Worm (Caenorhabditis elegans): ENCODE results near the gene col-38.

Gene col-38

DNA sequence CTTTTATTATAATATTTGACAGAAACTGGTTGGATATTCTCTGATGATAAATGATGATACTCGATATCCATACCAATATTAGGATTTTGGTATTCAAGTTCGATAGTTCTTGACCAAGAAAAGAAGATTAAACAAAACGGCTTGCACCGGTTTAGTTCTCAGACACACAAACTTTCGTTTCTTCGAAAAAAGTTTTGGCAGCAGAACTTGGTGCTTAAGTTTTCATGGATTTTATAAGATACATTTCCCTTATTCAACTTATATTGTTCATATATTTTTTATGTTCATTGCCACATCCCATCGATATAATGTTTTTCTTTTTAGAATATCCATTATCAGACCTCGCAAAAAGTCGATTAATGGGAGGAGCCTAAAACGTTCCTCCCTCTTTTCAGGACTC, 21.8 kb upstream of the col-38 start, which contains the start of gene aptf-4:
Gene aptf-4 (plus strand): TSS at position 301 of the 400 bp plus-strand sequence.
- TF ChIP-seq zip-8 (tag; optimal IDR thresholded peaks at IDR 0.05) (no peak), mab-5 (tag; optimal IDR thresholded peaks at IDR 0.05) (no peak), bed-3 (GFP tag; optimal IDR thresholded peaks at IDR 0.05) (no peak), elt-1 (tag; optimal IDR thresholded peaks at IDR 0.05; ENCODE audit: borderline replicate concordance, insufficient read depth) (no peak), M03D4.4 (tag; optimal IDR thresholded peaks at IDR 0.05) (no peak), sem-2 (GFP tag; optimal IDR thresholded peaks at IDR 0.05) (no peak), tbx-8 (GFP tag; optimal IDR thresholded peaks at IDR 0.05) (no peak), ceh-43 (GFP tag; optimal IDR thresholded peaks at IDR 0.05) (no peak), unc-62 (GFP tag; optimal IDR thresholded peaks at IDR 0.05) (no peak), cnd-1 (tag; optimal IDR thresholded peaks at IDR 0.05) (no peak), unc-39 (tag; optimal IDR thresholded peaks at IDR 0.05) (no peak), pha-4 (tag; optimal IDR thresholded peaks at IDR 0.05) (no peak), blmp-1 (tag; optimal IDR thresholded peaks at IDR 0.05) (no peak), lin-13 (tag; optimal IDR thresholded peaks at IDR 0.05) (no peak), nhr-76 (tag; optimal IDR thresholded peaks at IDR 0.05) (no peak)

DNA sequence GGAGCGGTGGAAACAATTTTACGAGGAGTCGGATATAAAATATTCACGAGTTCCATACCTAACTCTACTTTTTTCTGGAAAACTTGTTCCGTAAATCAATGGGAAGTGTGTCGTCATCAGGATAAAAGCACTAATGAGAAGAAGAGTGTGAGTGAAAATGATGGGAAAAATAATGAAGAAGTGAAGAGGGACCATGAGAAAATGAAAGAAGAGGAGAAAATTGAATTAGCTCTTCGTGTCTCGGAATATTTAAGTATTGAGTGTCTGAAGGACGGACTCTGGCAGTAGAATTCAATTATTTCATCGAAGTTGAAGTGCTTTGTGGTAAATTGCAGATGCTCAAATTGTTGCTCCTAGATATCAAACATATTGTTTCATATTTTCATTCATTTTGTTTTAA, 20.3 kb upstream of the col-38 start:
- TF ChIP-seq mls-2 (tag; optimal IDR thresholded peaks at IDR 0.05) (no peak), flh-1 (GFP tag; optimal IDR thresholded peaks at IDR 0.05) (no peak), unc-39 (tag; optimal IDR thresholded peaks at IDR 0.05) (no peak), ces-1 (GFP tag; optimal IDR thresholded peaks at IDR 0.05) (peak; percentile 100)

DNA sequence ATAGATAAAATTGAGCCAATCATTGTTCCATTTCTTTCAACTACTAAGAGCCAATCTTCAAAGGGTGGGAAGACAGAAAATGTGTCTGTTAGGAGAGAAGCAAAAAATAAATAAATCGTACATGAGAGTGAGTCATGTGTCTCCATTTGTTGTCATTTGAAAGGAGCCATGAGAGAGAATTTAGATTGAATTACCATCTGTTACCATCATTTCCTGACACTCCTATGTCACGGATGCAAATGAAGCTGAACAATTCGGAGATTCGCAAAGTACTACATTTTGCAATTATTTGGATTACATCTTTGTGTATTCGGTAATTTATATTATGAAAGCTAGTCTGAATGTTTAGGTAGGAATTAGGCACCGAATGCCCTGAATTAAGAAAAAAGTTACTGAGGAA, 19.6 kb upstream of the col-38 start:
- TF ChIP-seq ces-1 (GFP tag; optimal IDR thresholded peaks at IDR 0.05) (peak; percentile 93), unc-62 (GFP tag; optimal IDR thresholded peaks at IDR 0.05) (no peak), lsy-2 (tag; optimal IDR thresholded peaks at IDR 0.05) (no peak), ztf-11 (tag; optimal IDR thresholded peaks at IDR 0.05) (no peak), ceh-43 (GFP tag; optimal IDR thresholded peaks at IDR 0.05) (no peak)

DNA sequence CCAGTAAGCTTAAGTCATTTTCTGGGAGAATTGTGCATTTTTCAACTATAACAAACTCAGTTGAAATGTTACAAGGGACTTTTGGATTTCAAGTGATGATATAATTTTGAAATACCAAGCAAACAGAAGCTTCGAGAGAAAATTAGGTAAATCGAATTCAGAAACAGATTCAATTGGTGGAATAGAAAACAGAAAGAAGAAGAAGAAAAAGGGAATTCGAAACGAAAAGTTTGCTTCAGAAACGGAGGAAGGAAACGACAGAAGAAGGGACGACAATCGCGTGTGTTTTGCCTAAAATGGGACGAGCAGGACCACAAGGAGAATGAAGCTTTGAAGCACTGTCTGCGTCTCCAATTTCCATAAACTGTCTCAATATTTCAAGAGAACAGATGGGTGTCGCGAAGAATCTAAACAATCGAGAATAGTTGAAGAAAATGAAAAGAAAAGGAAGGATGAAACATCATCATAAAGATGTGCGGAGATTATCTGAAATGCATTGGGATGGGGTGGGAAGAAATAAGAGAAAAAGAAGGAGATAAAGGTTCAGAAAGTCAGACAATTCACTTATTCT, 18.9 kb upstream of the col-38 start:
- TF ChIP-seq ces-1 (GFP tag; optimal IDR thresholded peaks at IDR 0.05): peak; percentile 99
- peak; percentile 43 for TF ChIP-seq elt-1 (tag; optimal IDR thresholded peaks at IDR 0.05; ENCODE audit: borderline replicate concordance, insufficient read depth)
- no peak for TF ChIP-seq M03D4.4 (tag; optimal IDR thresholded peaks at IDR 0.05)

DNA sequence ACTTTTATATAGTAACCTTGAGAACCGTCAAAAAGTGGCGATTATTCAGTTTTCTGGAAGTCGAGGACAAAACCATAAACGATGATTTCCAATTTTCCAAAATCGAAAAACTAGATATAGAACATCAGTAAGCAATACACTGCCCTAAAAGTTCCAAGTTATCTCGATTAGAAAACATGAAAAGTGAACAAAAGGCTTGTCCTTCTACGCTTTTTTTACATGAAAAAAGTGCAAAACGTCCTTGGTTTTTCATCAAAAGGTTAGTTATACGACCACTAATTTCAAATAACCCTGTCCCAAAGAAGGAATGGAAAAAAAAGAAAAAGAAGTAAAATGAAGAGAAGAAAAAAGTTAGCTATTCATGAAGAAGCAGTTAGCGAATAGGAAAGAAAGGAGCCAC, 17.0 kb upstream of the col-38 start:
- TF ChIP-seq unc-120 (tag; optimal IDR thresholded peaks at IDR 0.05; ENCODE audit: poor library complexity, severe bottlenecking) (no peak), unc-39 (tag; optimal IDR thresholded peaks at IDR 0.05) (no peak), tbx-8 (GFP tag; optimal IDR thresholded peaks at IDR 0.05) (no peak), nhr-76 (tag; optimal IDR thresholded peaks at IDR 0.05) (no peak), zip-8 (tag; optimal IDR thresholded peaks at IDR 0.05) (no peak), nhr-2 (tag; optimal IDR thresholded peaks at IDR 0.05) (no peak), elt-1 (tag; optimal IDR thresholded peaks at IDR 0.05; ENCODE audit: borderline replicate concordance, insufficient read depth) (no peak)

DNA sequence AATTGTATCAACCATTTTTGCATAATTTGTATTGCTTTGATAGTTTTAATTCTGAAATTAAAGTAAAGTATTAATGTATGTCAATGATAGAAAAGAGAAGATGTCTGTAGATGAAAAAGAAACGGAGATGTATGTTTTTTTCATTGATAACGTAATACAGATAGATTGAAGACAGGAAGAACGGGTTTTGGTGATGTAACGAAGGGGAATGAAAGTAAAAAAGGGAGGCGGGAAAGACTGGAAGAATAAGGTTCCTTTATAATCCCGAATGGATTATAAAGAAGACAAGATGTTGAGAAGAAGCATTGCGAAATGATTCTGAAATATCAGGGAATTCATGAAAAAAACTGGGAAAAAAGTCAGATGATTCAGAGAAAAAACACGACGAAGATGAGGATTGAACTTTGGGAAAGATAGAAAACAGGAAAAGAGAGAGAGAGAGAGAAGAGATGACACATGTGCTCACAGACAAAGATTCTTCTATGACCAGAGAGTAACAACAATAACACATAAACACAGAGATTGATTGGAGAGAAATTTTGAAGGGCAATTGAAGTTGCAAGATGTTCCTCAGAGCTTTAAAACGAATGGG, 16.2 kb upstream of the col-38 start, which contains the start of gene F54C9.11:
Gene F54C9.11 (minus strand): TSS at position 51 of the 592 bp plus-strand sequence.
- no peak for TF ChIP-seq drap-1 (GFP tag; optimal IDR thresholded peaks at IDR 0.05)

DNA sequence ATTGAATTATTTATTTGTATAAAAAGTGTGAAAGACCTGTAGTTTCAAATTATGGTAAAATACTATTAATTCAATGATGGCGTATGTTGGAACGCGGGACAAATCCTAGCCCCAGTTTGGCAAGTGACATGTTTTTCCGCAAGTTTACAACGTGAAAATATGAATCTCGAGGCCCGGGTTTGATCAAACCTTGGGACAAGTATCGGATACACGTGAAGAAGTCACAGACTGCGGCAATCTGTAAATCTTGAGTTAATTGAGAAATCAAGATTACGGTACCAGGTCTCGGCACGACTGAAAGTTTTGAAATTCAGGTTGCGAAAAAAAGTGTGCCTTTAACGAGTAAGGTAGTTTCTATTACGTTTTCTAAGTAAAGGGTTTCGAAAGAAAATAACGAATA, 14.1 kb upstream of the col-38 start:
- no peak for TF ChIP-seq ceh-83 (GFP tag; optimal IDR thresholded peaks at IDR 0.05)
- TF ChIP-seq ceh-43 (GFP tag; optimal IDR thresholded peaks at IDR 0.05): no peak
- TF ChIP-seq lsy-2 (tag; optimal IDR thresholded peaks at IDR 0.05): no peak
- no peak for TF ChIP-seq blmp-1 (tag; optimal IDR thresholded peaks at IDR 0.05)
- no peak for TF ChIP-seq lin-13 (tag; optimal IDR thresholded peaks at IDR 0.05)
- TF ChIP-seq elt-1 (tag; optimal IDR thresholded peaks at IDR 0.05; ENCODE audit: borderline replicate concordance, insufficient read depth): no peak
- TF ChIP-seq unc-62 (GFP tag; optimal IDR thresholded peaks at IDR 0.05): no peak
- no peak for TF ChIP-seq nhr-237 (tag; optimal IDR thresholded peaks at IDR 0.05)
- no peak for TF ChIP-seq nhr-12 (tag; optimal IDR thresholded peaks at IDR 0.05)
- no peak for TF ChIP-seq tbx-8 (GFP tag; optimal IDR thresholded peaks at IDR 0.05)
- no peak for TF ChIP-seq sem-2 (GFP tag; optimal IDR thresholded peaks at IDR 0.05)
- no peak for TF ChIP-seq zip-8 (tag; optimal IDR thresholded peaks at IDR 0.05)
- TF ChIP-seq ham-2 (GFP tag; optimal IDR thresholded peaks at IDR 0.05): no peak
- no peak for TF ChIP-seq mep-1 (tag; optimal IDR thresholded peaks at IDR 0.05)
- TF ChIP-seq M03D4.4 (tag; optimal IDR thresholded peaks at IDR 0.05): no peak
- no peak for TF ChIP-seq nhr-2 (tag; optimal IDR thresholded peaks at IDR 0.05)
- TF ChIP-seq cnd-1 (tag; optimal IDR thresholded peaks at IDR 0.05): no peak
- TF ChIP-seq nhr-76 (tag; optimal IDR thresholded peaks at IDR 0.05): no peak

Data from whole organism, mixed stage, embryonic.